Worm (Caenorhabditis elegans) whole organism, L4 larva: ENCODE measurements around the gene pno-1.
A peak's percentile ranks its signal among the peaks of the same experiment; 100 is the strongest.

Experiments
- D1046.2 ChIP-seq: fragments of 200-800 bp; sonication (Bioruptor generic); IDR thresholded peaks from 2 replicates; pipeline ENCODE4 v1.3.6; 2022; ENCODE audit warnings: missing genetic modification characterization, missing compliant biosample characterization
- F49E8.2 ChIP-seq: sonication (generic microtip); optimal IDR thresholded peaks from 2 replicates; lab custom pipeline; 2016; ENCODE audit warnings: missing compliant biosample characterization, mild to moderate bottlenecking, missing genetic modification characterization, borderline replicate concordance
- R02D3.7 ChIP-seq: fragments of 150-350 bp; sonication (generic microtip); optimal IDR thresholded peaks from 3 replicates; lab custom pipeline; 2014; ENCODE audit warnings: missing biosample characterization, missing genetic modification characterization
- T20F7.1 ChIP-seq: fragments of 200-800 bp; sonication (Bioruptor generic); optimal IDR thresholded peaks from 2 replicates; lab custom pipeline; 2018; ENCODE audit warnings: mild to moderate bottlenecking, missing genetic modification characterization, missing compliant biosample characterization
- T26A8.4 ChIP-seq: fragments of 200-800 bp; sonication (Bioruptor generic); IDR thresholded peaks from 2 replicates; pipeline ENCODE4 v1.3.6; 2022; ENCODE audit warnings: missing genetic modification characterization, missing compliant biosample characterization
- Y105C5A.15 ChIP-seq: fragments of 200-800 bp; sonication (Bioruptor generic); IDR thresholded peaks from 2 replicates; pipeline ENCODE4 v1.3.6; 2022; ENCODE audit warnings: missing genetic modification characterization, missing compliant biosample characterization
- ama-1 ChIP-seq: fragments of 150-350 bp; optimal IDR thresholded peaks from 2 replicates; lab custom pipeline; 2014; ENCODE audit warnings: inconsistent platforms, mixed read lengths
- arid-1 ChIP-seq: fragments of 200-800 bp; sonication (Bioruptor generic); conservative IDR thresholded peaks from 2 replicates; pipeline ENCODE4 v1.3.6; 2022; ENCODE audit warnings: missing genetic modification reagents, missing genetic modification characterization, missing compliant biosample characterization
- daf-8 ChIP-seq: fragments of 200-800 bp; sonication (Bioruptor generic); IDR thresholded peaks from 2 replicates; pipeline ENCODE4 v1.3.6; 2022; ENCODE audit warnings: missing genetic modification characterization, missing compliant biosample characterization
- dmd-8 ChIP-seq: fragments of 200-800 bp; sonication (Bioruptor generic); IDR thresholded peaks from 2 replicates; pipeline ENCODE4 v1.3.6; 2022; ENCODE audit warnings: missing genetic modification characterization, missing compliant biosample characterization
- dpl-1 ChIP-seq: fragments of 150-350 bp; optimal IDR thresholded peaks from 2 replicates; lab custom pipeline; 2014; ENCODE audit warnings: missing biosample characterization, missing genetic modification reagents, missing genetic modification characterization
- fkh-10 ChIP-seq: fragments of 150-350 bp; optimal IDR thresholded peaks from 2 replicates; lab custom pipeline; 2014; ENCODE audit warnings: missing biosample characterization, missing genetic modification reagents, missing genetic modification characterization
- hlh-30 ChIP-seq: sonication (generic microtip); optimal IDR thresholded peaks from 2 replicates; lab custom pipeline; 2017; ENCODE audit warnings: antibody characterized with exemption, mild to moderate bottlenecking, missing genetic modification characterization, missing compliant biosample characterization; ENCODE audit not compliant: insufficient read depth
- lim-7 ChIP-seq: fragments of 200-800 bp; sonication (Bioruptor generic); IDR thresholded peaks from 2 replicates; pipeline ENCODE4 v1.3.6; 2022; ENCODE audit warnings: missing genetic modification characterization, missing compliant biosample characterization
- lin-38 ChIP-seq: fragments of 200-800 bp; sonication (Bioruptor generic); IDR thresholded peaks from 2 replicates; pipeline ENCODE4 v1.3.6; 2022; ENCODE audit warnings: missing genetic modification reagents, missing genetic modification characterization, missing compliant biosample characterization
- lsy-2 ChIP-seq, 2 experiments: fragments of 150-350 bp in 1 of 2; sonication (generic microtip) in 1 of 2; optimal IDR thresholded peaks; 2 replicates each; lab custom pipeline; 2014 to 2017; ENCODE audit warnings: missing biosample characterization in 2 of 2, missing genetic modification characterization in 2 of 2
- mep-1 ChIP-seq: fragments of 150-350 bp; sonication (generic microtip); optimal IDR thresholded peaks from 3 replicates; lab custom pipeline; 2014; ENCODE audit warnings: missing biosample characterization, missing genetic modification characterization
- mes-2 ChIP-seq: sonication (generic microtip); optimal IDR thresholded peaks from 2 replicates; lab custom pipeline; 2016; ENCODE audit warnings: missing genotype, mild to moderate bottlenecking, missing genetic modification characterization, missing compliant biosample characterization; ENCODE audit not compliant: poor library complexity, severe bottlenecking
- nhr-10 ChIP-seq: fragments of 150-350 bp; optimal IDR thresholded peaks from 2 replicates; lab custom pipeline; 2014; ENCODE audit warnings: missing biosample characterization, missing genetic modification characterization
- nhr-102 ChIP-seq: sonication (generic microtip); optimal IDR thresholded peaks from 2 replicates; lab custom pipeline; 2016; ENCODE audit warnings: mild to moderate bottlenecking, missing genetic modification characterization, moderate library complexity, missing compliant biosample characterization
- nhr-237 ChIP-seq: sonication (generic microtip); optimal IDR thresholded peaks from 2 replicates; lab custom pipeline; 2017; ENCODE audit warnings: missing biosample characterization, missing genetic modification characterization
- nhr-28 ChIP-seq: fragments of 150-350 bp; optimal IDR thresholded peaks from 2 replicates; lab custom pipeline; 2014; ENCODE audit warnings: missing biosample characterization, missing genetic modification characterization
- nhr-42 ChIP-seq: fragments of 200-800 bp; sonication (Bioruptor generic); IDR thresholded peaks from 2 replicates; pipeline ENCODE4 v1.3.6; 2022; ENCODE audit warnings: missing genetic modification characterization, missing compliant biosample characterization
- nhr-6 ChIP-seq: fragments of 150-350 bp; optimal IDR thresholded peaks from 2 replicates; lab custom pipeline; 2014; ENCODE audit warnings: missing biosample characterization, missing genetic modification characterization
- skn-1 ChIP-seq: fragments of 150-350 bp; optimal IDR thresholded peaks from 2 replicates; lab custom pipeline; 2014; ENCODE audit warnings: missing biosample characterization, missing genetic modification characterization
- snpc-1.2 ChIP-seq: fragments of 200-800 bp; sonication (Bioruptor generic); IDR thresholded peaks from 2 replicates; pipeline ENCODE4 v1.3.6; 2022; ENCODE audit warnings: missing genetic modification reagents, missing genetic modification characterization, missing compliant biosample characterization
- snpc-4 ChIP-seq: fragments of 150-350 bp; optimal IDR thresholded peaks from 2 replicates; lab custom pipeline; 2014; ENCODE audit warnings: missing biosample characterization, missing genetic modification characterization
- tra-1 ChIP-seq: fragments of 200-800 bp; sonication (Bioruptor generic); IDR thresholded peaks from 2 replicates; pipeline ENCODE4 v1.3.6; 2022; ENCODE audit warnings: missing genetic modification reagents, missing genetic modification characterization, missing compliant biosample characterization
- unc-130 ChIP-seq: sonication (generic microtip); optimal IDR thresholded peaks from 2 replicates; lab custom pipeline; 2016; ENCODE audit warnings: missing genetic modification reagents, missing genetic modification characterization, missing compliant biosample characterization
- unc-39 ChIP-seq: sonication (generic microtip); optimal IDR thresholded peaks from 2 replicates; lab custom pipeline; 2017; ENCODE audit warnings: missing biosample characterization, missing genetic modification characterization
- unc-62 ChIP-seq, 3 experiments: fragments of 150-350 bp in 1 of 3; sonication (generic microtip); optimal IDR thresholded peaks in 2 of 3; peaks in 1 of 3; 1 replicate in 1 of 3; 2 replicates in 2 of 3; lab custom pipeline; 2014 to 2017; ENCODE audit warnings: missing biosample characterization in 3 of 3, missing genetic modification characterization in 3 of 3, missing genetic modification reagents in 3 of 3, missing genotype in 1 of 3
- zag-1 ChIP-seq: fragments of 150-350 bp; optimal IDR thresholded peaks from 2 replicates; lab custom pipeline; 2014; ENCODE audit warnings: missing biosample characterization, missing genetic modification characterization
- zip-11 ChIP-seq: fragments of 200-800 bp; sonication (Bioruptor generic); IDR thresholded peaks from 2 replicates; pipeline ENCODE4 v1.3.6; 2022; ENCODE audit warnings: missing genetic modification characterization, missing compliant biosample characterization
- ztf-7 ChIP-seq: fragments of 150-350 bp; optimal IDR thresholded peaks from 2 replicates; lab custom pipeline; 2014; ENCODE audit warnings: missing biosample characterization, missing genetic modification characterization

pno-1 gene

DNA sequence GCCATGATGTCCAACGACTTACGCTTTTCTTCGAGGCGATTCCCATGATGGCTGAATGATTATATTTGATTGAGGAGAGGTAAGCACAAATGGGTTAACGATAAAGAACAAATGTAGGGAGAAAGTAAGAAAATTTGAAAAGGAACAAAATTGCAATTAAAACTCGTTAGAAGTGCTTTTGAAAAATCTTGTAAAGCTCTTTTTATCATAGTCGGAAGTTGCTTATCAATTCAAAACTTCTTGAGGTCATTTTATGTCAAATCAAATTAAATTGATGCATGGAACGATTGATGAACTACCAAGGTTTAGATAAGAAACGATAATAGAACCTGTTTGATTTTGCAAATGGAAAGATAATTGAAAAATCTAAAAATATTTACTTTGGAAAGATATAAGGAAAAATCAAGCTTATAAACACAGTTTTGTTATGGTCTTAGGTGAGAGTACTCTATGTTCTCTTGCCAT is 33.8 kb downstream of the pno-1 start, which contains the start of gene glt-5:
TSS of gene glt-5 (minus strand) at position 51 of the 465 bp plus-strand sequence.
- TF ChIP-seq hlh-30 (tag; lab: Kevin White, UChicago): no peak
- no peak for TF ChIP-seq D1046.2 (GFP tag; lab: Robert Waterston, UW)
- no peak for TF ChIP-seq nhr-10 (tag; lab: Kevin White, UChicago)
- no peak for TF ChIP-seq snpc-1.2
- no peak for TF ChIP-seq T20F7.1
- no peak for TF ChIP-seq arid-1 (GFP tag; lab: Robert Waterston, UW)
- no peak for TF ChIP-seq nhr-237 (tag; lab: Kevin White, UChicago)
- TF ChIP-seq, all 104 proteins: peak for 0

DNA sequence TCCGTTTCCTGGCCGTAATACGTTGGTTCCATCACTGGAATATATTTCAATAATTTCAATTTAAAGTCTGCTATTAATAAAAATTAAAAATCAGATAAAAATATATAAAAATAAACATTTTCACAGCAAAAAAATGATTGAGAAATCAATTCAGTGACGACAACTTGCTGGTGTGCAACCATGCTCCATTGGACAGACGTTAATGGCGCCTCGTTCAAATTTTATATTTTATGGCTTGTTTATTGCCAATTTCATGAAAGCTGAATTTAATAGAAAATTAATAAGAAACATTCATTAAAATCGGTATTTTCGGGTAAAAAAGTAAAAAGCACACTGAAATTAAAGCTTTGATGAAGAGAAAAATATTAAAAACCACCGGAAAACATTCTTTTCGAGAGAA is 36.5 kb downstream of the pno-1 start, which contains the start of gene Y53C12A.3:
TSS of gene Y53C12A.3 (minus strand) at position 34 of the 400 bp plus-strand sequence.
- TF ChIP-seq nhr-102 (no peak), dpl-1 (GFP tag; lab: Kevin White, UChicago) (peak; percentile 89), dmd-8 (GFP tag; lab: Robert Waterston, UW) (no peak), mes-2 (tag; lab: Kevin White, UChicago) (peak; percentile 70), nhr-6 (tag; lab: Kevin White, UChicago) (peak; percentile 18), mep-1 (tag; lab: Kevin White, UChicago) (peak; percentile 12), lin-38 (peak; percentile 88), snpc-4 (no peak), T20F7.1 (peak; percentile 34), lim-7 (GFP tag; lab: Robert Waterston, UW) (no peak), nhr-28 (tag; lab: Kevin White, UChicago) (peak; percentile 6), tra-1 (GFP tag; lab: Robert Waterston, UW) (no peak), lsy-2 (tag; optimal IDR thresholded peaks at IDR 0.05; lab: Kevin White, UChicago) (peak in 1 of 2 experiments; percentile 81), daf-8 (GFP tag; lab: Robert Waterston, UW) (no peak), hlh-30 (tag; lab: Kevin White, UChicago) (peak; percentile 51), T26A8.4 (no peak), skn-1 (tag; lab: Kevin White, UChicago) (no peak)

DNA sequence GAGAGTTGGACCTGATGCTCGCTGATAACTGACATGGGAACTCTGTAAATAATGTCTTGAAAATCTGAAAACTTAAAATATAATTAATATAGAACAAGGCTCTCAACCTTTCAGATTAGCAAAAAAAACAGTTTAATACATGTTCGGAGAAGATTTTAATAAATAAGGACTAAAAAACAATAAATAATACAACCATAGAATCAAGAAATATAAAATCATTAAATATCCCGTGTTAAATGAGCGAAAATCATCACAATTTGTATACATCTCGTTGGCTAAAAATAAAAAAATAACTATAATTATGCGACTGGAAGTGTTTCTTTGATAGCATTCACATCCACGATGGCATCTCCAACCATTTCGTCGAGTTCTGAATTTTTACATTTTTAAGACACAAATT is 37.9 kb downstream of the pno-1 start, which contains the start of gene Y53C12A.10:
TSS of gene Y53C12A.10 (minus strand) at position 101 of the 400 bp plus-strand sequence.
- no peak for TF ChIP-seq arid-1 (GFP tag; lab: Robert Waterston, UW)
- no peak for TF ChIP-seq unc-39
- no peak for TF ChIP-seq zag-1 (tag; lab: Kevin White, UChicago)
- TF ChIP-seq nhr-28 (tag; lab: Kevin White, UChicago): no peak

DNA sequence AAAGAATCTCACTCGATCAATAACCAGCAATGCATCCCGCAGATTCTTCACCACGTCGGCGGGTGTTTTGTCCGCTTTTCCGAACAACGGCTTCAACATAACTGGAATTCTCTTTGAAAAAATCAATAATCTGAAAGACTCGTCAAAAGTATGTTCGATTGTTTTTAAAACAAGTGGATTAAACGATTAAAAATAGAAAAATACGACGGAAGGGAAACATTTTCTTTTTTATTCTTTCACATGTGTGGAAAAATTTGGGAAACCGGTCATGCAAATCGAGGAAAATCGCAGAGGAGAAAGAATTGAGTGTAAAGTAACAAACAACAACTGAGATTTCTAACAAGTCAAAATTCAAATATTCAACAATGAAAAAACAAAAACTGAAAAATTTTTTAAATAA is 39.1 kb downstream of the pno-1 start, which contains the start of gene mop-25.2:
TSS of gene mop-25.2 (minus strand) at position 101 of the 400 bp plus-strand sequence.
- TF ChIP-seq ama-1 (lab: Kevin White, UChicago) (peak; percentile 38), unc-62 (GFP tag; optimal IDR thresholded peaks at IDR 0.05 in 1 of 2; lab: Kevin White, UChicago) (no peak), unc-62 (tag; optimal IDR thresholded peaks at IDR 0.05; lab: Kevin White, UChicago) (no peak), lin-38 (0 out of 2 replicates have a peak, but pooled peaks have one; percentile 26), R02D3.7 (tag; lab: Kevin White, UChicago) (no peak), Y105C5A.15 (no peak)

DNA sequence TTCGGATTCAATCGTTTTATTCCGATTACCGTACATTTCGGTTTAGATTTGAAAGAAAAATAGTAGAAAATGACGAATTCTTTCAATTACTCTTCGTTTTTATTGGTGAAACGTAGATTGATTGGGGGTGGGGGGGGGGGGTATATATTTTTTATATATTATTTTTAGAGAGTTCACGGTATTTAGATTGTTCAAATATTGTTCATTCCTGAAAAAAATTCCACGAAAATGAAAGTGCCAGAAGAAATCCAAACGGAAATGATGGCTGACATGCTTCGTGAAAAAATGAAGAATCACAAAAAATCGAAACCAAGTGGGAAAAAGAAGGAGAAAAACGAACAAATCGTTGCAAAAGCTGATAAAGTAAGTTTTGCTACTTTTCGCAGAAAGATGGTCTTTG is 42.3 kb downstream of the pno-1 start, which contains the start of the genes Y53C12A.8 and Y53C12A.7:
TSS of gene Y53C12A.8 (minus strand) at position 101 of the 400 bp plus-strand sequence.
TSS of gene Y53C12A.7 (plus strand) at position 181 of the 400 bp plus-strand sequence.
- no peak for TF ChIP-seq fkh-10
- TF ChIP-seq zip-11: no peak
- no peak for TF ChIP-seq unc-130 (GFP tag; lab: Kevin White, UChicago)
- TF ChIP-seq nhr-42: no peak
- TF ChIP-seq lin-38: no peak
- TF ChIP-seq F49E8.2 (tag; lab: Kevin White, UChicago): no peak
- no peak for TF ChIP-seq ztf-7 (tag; lab: Kevin White, UChicago)
